Worm (Caenorhabditis elegans) whole organism, late embryonic: ENCODE measurements around the gene F53F4.4.

Source experiments
- C38D4.7 ChIP-seq: fragments of 200-800 bp; sonication (Bioruptor generic); optimal IDR thresholded peaks from 2 replicates; lab custom pipeline; 2018; ENCODE audit warnings: mild to moderate bottlenecking, missing genetic modification characterization, moderate library complexity, missing compliant biosample characterization
- Y22D7AL.16 ChIP-seq: sonication (generic microtip); optimal IDR thresholded peaks from 2 replicates; lab custom pipeline; 2016; ENCODE audit warnings: missing genetic modification characterization, missing compliant biosample characterization
- ama-1 ChIP-seq: fragments of 150-350 bp; optimal IDR thresholded peaks from 2 replicates; lab custom pipeline; 2014
- ceh-14 ChIP-seq: sonication (generic microtip); optimal IDR thresholded peaks from 2 replicates; lab custom pipeline; 2016; ENCODE audit warnings: missing genotype, missing genetic modification characterization, missing compliant biosample characterization
- ceh-19 ChIP-seq: fragments of 200-800 bp; sonication (Bioruptor generic); optimal IDR thresholded peaks from 2 replicates; lab custom pipeline; 2018; ENCODE audit warnings: mild to moderate bottlenecking, missing genetic modification characterization, missing compliant biosample characterization
- dve-1 ChIP-seq: sonication (generic microtip); optimal IDR thresholded peaks from 2 replicates; lab custom pipeline; 2017; ENCODE audit warnings: antibody characterized with exemption, mild to moderate bottlenecking, missing genetic modification characterization, missing compliant biosample characterization
- eyg-1 ChIP-seq: sonication (generic microtip); optimal IDR thresholded peaks from 2 replicates; lab custom pipeline; 2016; ENCODE audit warnings: missing genotype, missing genetic modification characterization, missing compliant biosample characterization
- gmeb-2 ChIP-seq: sonication (generic microtip); optimal IDR thresholded peaks from 2 replicates; lab custom pipeline; 2016; ENCODE audit warnings: missing genetic modification characterization, inconsistent platforms, missing compliant biosample characterization
- pqm-1 ChIP-seq: sonication (generic microtip); optimal IDR thresholded peaks from 2 replicates; lab custom pipeline; 2016; ENCODE audit warnings: missing genetic modification characterization, missing compliant biosample characterization
- unc-3 ChIP-seq, 2 experiments: fragments of 200-800 bp in 1 of 2; sonication (Bioruptor generic) in 1 of 2; sonication (generic microtip) in 1 of 2; conservative IDR thresholded peaks in 1 of 2; optimal IDR thresholded peaks in 1 of 2; 2 replicates each; pipeline versions ENCODE4 v1.3.6 to Lab custom; 2016 to 2022; ENCODE audit warnings: missing compliant biosample characterization in 2 of 2, missing genetic modification characterization in 2 of 2, missing genetic modification reagents in 1 of 2
- unc-42 ChIP-seq: sonication (generic microtip); optimal IDR thresholded peaks from 2 replicates; lab custom pipeline; 2016; ENCODE audit warnings: missing genotype, missing genetic modification characterization, missing compliant biosample characterization
- unc-55 ChIP-seq: sonication (generic microtip); optimal IDR thresholded peaks from 2 replicates; lab custom pipeline; 2017; ENCODE audit warnings: missing biosample characterization, missing genetic modification reagents, missing genetic modification characterization

ce11 chrV:13566967-13567366 is 26.2 kb upstream of the F53F4.4 start:
- TF ChIP-seq unc-42, result no peak
- TF ChIP-seq pqm-1 (tag; lab: Kevin White, UChicago), result no peak
- no peak for TF ChIP-seq dve-1 (tag; lab: Kevin White, UChicago)
- TF ChIP-seq Y22D7AL.16 (tag; lab: Kevin White, UChicago), result no peak
- TF ChIP-seq unc-55 (GFP tag; lab: Kevin White, UChicago), result no peak
- no peak for TF ChIP-seq ama-1 (lab: Kevin White, UChicago)
- TF ChIP-seq C38D4.7 (GFP tag; lab: Kevin White, UChicago), result no peak
- no peak for TF ChIP-seq gmeb-2 (tag; lab: Kevin White, UChicago)
- no peak for TF ChIP-seq ceh-19 (GFP tag; lab: Kevin White, UChicago)
- TF ChIP-seq eyg-1 (tag; lab: Kevin White, UChicago), result no peak
- no peak for TF ChIP-seq unc-3 (GFP tag; conservative IDR thresholded peaks at IDR 0.05; lab: Robert Waterston, UW)
- TF ChIP-seq unc-3 (tag; optimal IDR thresholded peaks at IDR 0.05; lab: Kevin White, UChicago), result no peak
- TF ChIP-seq ceh-14 (tag; lab: Kevin White, UChicago), result no peak
